Worm (Caenorhabditis elegans): ENCODE measurements around the gene F08B4.8.

DNA sequence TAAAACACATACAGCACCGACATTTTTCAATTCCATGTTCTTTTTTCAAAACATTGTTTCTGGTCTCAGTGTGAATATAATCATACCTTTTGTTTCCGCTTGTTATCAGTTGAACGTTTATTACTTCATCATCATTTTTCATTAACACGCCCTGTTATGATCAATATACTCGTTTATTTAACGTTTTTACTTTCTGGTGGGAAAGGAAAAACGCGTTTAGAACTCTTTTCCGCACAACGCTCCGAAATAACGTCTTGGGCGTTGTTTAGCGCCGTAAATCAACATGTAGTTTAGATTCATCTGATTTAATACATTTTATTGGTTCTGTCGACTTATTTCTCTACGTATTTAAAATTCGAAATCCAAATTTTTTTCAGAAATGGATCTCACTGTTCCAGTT is 47.9 kb downstream of the F08B4.8 start, which contains the start of gene pgm-3:
- TF ChIP-seq unc-62 (GFP tag; optimal IDR thresholded peaks at IDR 0.05) (no peak), nhr-28 (tag; optimal IDR thresholded peaks at IDR 0.05) (no peak), skn-1 (tag; optimal IDR thresholded peaks at IDR 0.05) (no peak), ama-1 (optimal IDR thresholded peaks at IDR 0.05) (no peak)
